Worm (Caenorhabditis elegans) whole organism, L1 larva: ENCODE data around the gene T28A11.4.

Experiments used
- ama-1 ChIP-seq: fragments of 150-350 bp; optimal IDR thresholded peaks from 2 replicates; lab custom pipeline; 2014
- blmp-1 ChIP-seq: fragments of 150-350 bp; optimal IDR thresholded peaks from 2 replicates; lab custom pipeline; 2014; ENCODE audit warnings: missing biosample characterization, missing genetic modification characterization
- ceh-63 ChIP-seq: fragments of 200-800 bp; sonication (Bioruptor generic); optimal IDR thresholded peaks from 2 replicates; lab custom pipeline; 2018; ENCODE audit warnings: mild to moderate bottlenecking, missing genetic modification characterization, missing compliant biosample characterization
- ceh-8 ChIP-seq: fragments of 200-800 bp; sonication (Bioruptor generic); optimal IDR thresholded peaks from 2 replicates; lab custom pipeline; 2018; ENCODE audit warnings: mild to moderate bottlenecking, missing genetic modification characterization, moderate library complexity, missing compliant biosample characterization
- ceh-82 ChIP-seq, 3 experiments: fragments of 150-350 bp in 1 of 3; sonication (generic microtip) in 2 of 3; optimal IDR thresholded peaks; 2 replicates each; lab custom pipeline; 2014 to 2017; ENCODE audit warnings: missing biosample characterization in 3 of 3, missing genetic modification characterization in 3 of 3
- ces-1 ChIP-seq: fragments of 150-350 bp; optimal IDR thresholded peaks from 2 replicates; lab custom pipeline; 2014; ENCODE audit warnings: missing biosample characterization, missing genetic modification reagents, missing genetic modification characterization
- egl-13 ChIP-seq: sonication (generic microtip); optimal IDR thresholded peaks from 2 replicates; lab custom pipeline; 2016; ENCODE audit warnings: missing genotype, missing genetic modification reagents, missing genetic modification characterization, missing compliant biosample characterization
- ets-5 ChIP-seq: fragments of 200-800 bp; sonication (Bioruptor generic); IDR thresholded peaks from 2 replicates; pipeline ENCODE4 v1.3.6; 2022; ENCODE audit warnings: missing genetic modification characterization, missing compliant biosample characterization
- grh-1 ChIP-seq: fragments of 200-800 bp; sonication (Bioruptor generic); IDR thresholded peaks from 2 replicates; pipeline ENCODE4 v1.3.6; 2022; ENCODE audit warnings: missing genetic modification reagents, missing genetic modification characterization, missing compliant biosample characterization
- hlh-4 ChIP-seq: sonication (generic microtip); optimal IDR thresholded peaks from 2 replicates; lab custom pipeline; 2016; ENCODE audit warnings: mild to moderate bottlenecking, missing genetic modification characterization, missing compliant biosample characterization
- hpl-2 ChIP-seq: fragments of 150-350 bp; optimal IDR thresholded peaks from 2 replicates; lab custom pipeline; 2014; ENCODE audit warnings: missing biosample characterization, missing genetic modification reagents, missing genetic modification characterization
- irx-1 ChIP-seq: sonication (generic microtip); optimal IDR thresholded peaks from 2 replicates; lab custom pipeline; 2016; ENCODE audit warnings: missing genetic modification characterization, missing compliant biosample characterization
- lin-14 ChIP-seq: fragments of 200-800 bp; sonication (Bioruptor generic); optimal IDR thresholded peaks from 2 replicates; lab custom pipeline; 2018; ENCODE audit warnings: mild to moderate bottlenecking, missing genetic modification characterization, moderate library complexity, missing compliant biosample characterization
- lsy-2 ChIP-seq, 2 experiments: fragments of 150-350 bp; optimal IDR thresholded peaks; 2 replicates each; lab custom pipeline; 2014; ENCODE audit warnings: missing biosample characterization in 2 of 2, missing genetic modification characterization in 2 of 2
- nhr-237 ChIP-seq: fragments of 150-350 bp; optimal IDR thresholded peaks from 2 replicates; lab custom pipeline; 2014; ENCODE audit warnings: missing biosample characterization, missing genetic modification characterization
- nhr-47 ChIP-seq: sonication (generic microtip); optimal IDR thresholded peaks from 2 replicates; lab custom pipeline; 2016; ENCODE audit warnings: mild to moderate bottlenecking, missing genetic modification characterization, moderate library complexity, missing compliant biosample characterization
- nhr-71 ChIP-seq: sonication (generic microtip); optimal IDR thresholded peaks from 2 replicates; lab custom pipeline; 2016; ENCODE audit warnings: mild to moderate bottlenecking, missing genetic modification characterization, moderate library complexity, missing compliant biosample characterization
- nhr-76 ChIP-seq: sonication (generic microtip); optimal IDR thresholded peaks from 2 replicates; lab custom pipeline; 2017; ENCODE audit warnings: missing biosample characterization, missing genetic modification characterization
- nhr-85 ChIP-seq: sonication (generic microtip); peaks from one replicate; lab custom pipeline; 2016; ENCODE audit warnings: missing genetic modification characterization, inconsistent platforms, missing compliant biosample characterization
- rnt-1 ChIP-seq: sonication (generic microtip); optimal IDR thresholded peaks from 2 replicates; lab custom pipeline; 2016; ENCODE audit warnings: mild to moderate bottlenecking, missing genetic modification characterization, moderate library complexity, missing compliant biosample characterization
- sox-4 ChIP-seq: sonication (generic microtip); optimal IDR thresholded peaks from 2 replicates; lab custom pipeline; 2016; ENCODE audit warnings: missing genetic modification characterization, missing compliant biosample characterization
- sup-37 ChIP-seq: fragments of 200-800 bp; sonication (Bioruptor generic); optimal IDR thresholded peaks from 2 replicates; lab custom pipeline; 2018; ENCODE audit warnings: mild to moderate bottlenecking, missing genetic modification characterization, missing compliant biosample characterization
- unc-130 ChIP-seq: fragments of 150-350 bp; optimal IDR thresholded peaks from 2 replicates; lab custom pipeline; 2017; ENCODE audit warnings: missing biosample characterization, missing genetic modification characterization, inconsistent platforms
- unc-98 ChIP-seq: fragments of 200-800 bp; sonication (Bioruptor generic); IDR thresholded peaks from 2 replicates; pipeline ENCODE4 v1.3.6; 2022; ENCODE audit warnings: missing genetic modification characterization, missing compliant biosample characterization
- vab-15 ChIP-seq: sonication (generic microtip); optimal IDR thresholded peaks from 2 replicates; lab custom pipeline; 2017; ENCODE audit warnings: missing genotype, mild to moderate bottlenecking, missing genetic modification characterization, missing compliant biosample characterization
- xbp-1 ChIP-seq: sonication (generic microtip); optimal IDR thresholded peaks from 2 replicates; lab custom pipeline; 2016; ENCODE audit warnings: missing genetic modification characterization, missing compliant biosample characterization
- zip-4 ChIP-seq: fragments of 200-800 bp; sonication (Bioruptor generic); optimal IDR thresholded peaks from 2 replicates; lab custom pipeline; 2018; ENCODE audit warnings: mild to moderate bottlenecking, missing genetic modification characterization, moderate library complexity, missing compliant biosample characterization
- ztf-11 ChIP-seq, 2 experiments: sonication (generic microtip); optimal IDR thresholded peaks; 2 replicates each; lab custom pipeline; 2016 to 2017; ENCODE audit warnings: missing genetic modification characterization in 2 of 2, missing biosample characterization in 1 of 2, missing compliant biosample characterization in 1 of 2

Gene T28A11.4

ce11 chrV:3315308-3315707, 41.5 kb downstream of the T28A11.4 start, which contains the start of gene arrd-19 (continued):
- TF ChIP-seq ceh-63 (GFP tag; lab: Kevin White, UChicago): no peak
- TF ChIP-seq lin-14 (GFP tag; lab: Kevin White, UChicago): peak; percentile 98

ce11 chrV:3316108-3316507, 42.3 kb downstream of the T28A11.4 start, which contains the start of gene F35F10.1:
F35F10.1 (plus strand) TSS chrV:3316307.
- TF ChIP-seq zip-4 (GFP tag; lab: Kevin White, UChicago) (no peak), sup-37 (GFP tag; lab: Kevin White, UChicago) (no peak), vab-15 (tag; lab: Kevin White, UChicago) (no peak), ztf-11 (tag; optimal IDR thresholded peaks at IDR 0.05; lab: Kevin White, UChicago) (no peak), blmp-1 (tag; lab: Kevin White, UChicago) (peak; percentile 37), nhr-85 (peak; percentile 69), grh-1 (peak; percentile 9; the same call in 1 of the 2 replicates), lsy-2 (tag; optimal IDR thresholded peaks at IDR 0.05; lab: Kevin White, UChicago) (no peak), nhr-71 (tag; lab: Kevin White, UChicago) (no peak)

- TF ChIP-seq lin-14 (GFP tag; lab: Kevin White, UChicago) (no peak), rnt-1 (tag; lab: Kevin White, UChicago) (no peak), unc-130 (no peak), irx-1 (tag; lab: Kevin White, UChicago) (no peak)
Observed at ce11 chrV:3318975-3319374, 45.1 kb downstream of the T28A11.4 start, which contains the start of gene F35F10.13. F35F10.13 (minus strand) TSS chrV:3319075.

ce11 chrV:3320005-3320404, 46.2 kb downstream of the T28A11.4 start, which contains the start of gene F35F10.14:
F35F10.14 (minus strand) TSS chrV:3320105.
- TF ChIP-seq nhr-237 (tag; lab: Kevin White, UChicago): no peak
- TF ChIP-seq lsy-2 (tag; optimal IDR thresholded peaks at IDR 0.05; lab: Kevin White, UChicago): no peak
- TF ChIP-seq unc-98 (GFP tag; lab: Robert Waterston, UW): no peak
- TF ChIP-seq egl-13 (tag; lab: Kevin White, UChicago): no peak
- TF ChIP-seq ceh-8: no peak
- no peak for TF ChIP-seq ceh-82 (tag; optimal IDR thresholded peaks at IDR 0.05; lab: Kevin White, UChicago)
- no peak for TF ChIP-seq ztf-11 (tag; optimal IDR thresholded peaks at IDR 0.05; lab: Kevin White, UChicago)
- no peak for TF ChIP-seq lin-14 (GFP tag; lab: Kevin White, UChicago)
- TF ChIP-seq hpl-2: no peak
- TF ChIP-seq xbp-1 (tag; lab: Kevin White, UChicago): no peak
- no peak for TF ChIP-seq blmp-1 (tag; lab: Kevin White, UChicago)

ce11 chrV:3320432-3320831, 46.6 kb downstream of the T28A11.4 start, which contains the start of gene C17B7.14:
C17B7.14 (minus strand) TSS chrV:3320532.
- no peak for TF ChIP-seq ets-5 (GFP tag; lab: Robert Waterston, UW)
- TF ChIP-seq nhr-76 (tag; lab: Kevin White, UChicago): no peak
- TF ChIP-seq sox-4 (tag; lab: Kevin White, UChicago): no peak
- no peak for TF ChIP-seq ama-1 (lab: Kevin White, UChicago)
- TF ChIP-seq hlh-4 (tag; lab: Kevin White, UChicago): no peak
- no peak for TF ChIP-seq nhr-47 (tag; lab: Kevin White, UChicago)
- TF ChIP-seq ces-1 (GFP tag; lab: Kevin White, UChicago): no peak
